Worm (Caenorhabditis elegans): ENCODE data around the gene Y62F5A.9.

ce11 chrII:11496767-11497166 is 41.9 kb downstream of the Y62F5A.9 start, which contains the start of gene emc-5:
- TF ChIP-seq ceh-16 (tag; optimal IDR thresholded peaks at IDR 0.05) = no peak
- no peak for TF ChIP-seq egl-27 (tag; optimal IDR thresholded peaks at IDR 0.05)
- no peak for TF ChIP-seq aly-2 (tag; optimal IDR thresholded peaks at IDR 0.05)
- no peak for TF ChIP-seq fkh-10 (GFP tag; optimal IDR thresholded peaks at IDR 0.05)
- TF ChIP-seq nhr-77 (tag; optimal IDR thresholded peaks at IDR 0.05) = no peak
- TF ChIP-seq ama-1 (optimal IDR thresholded peaks at IDR 0.05) = no peak
- TF ChIP-seq fos-1 (tag; optimal IDR thresholded peaks at IDR 0.05) = no peak
- TF ChIP-seq ZK546.5 (tag; optimal IDR thresholded peaks at IDR 0.05) = no peak
